Worm (Caenorhabditis elegans): ENCODE measurements around the gene abce-1.

abce-1 gene

ce11 chrIII:13204682-13205081 lies 51.1 kb downstream of the abce-1 start, which contains the start of gene Y39E4B.11:
TSS of gene Y39E4B.11 (plus strand) at chrIII:13204982.
- TF ChIP-seq efl-1 (optimal IDR thresholded peaks at IDR 0.05) (no peak), efl-1 (GFP tag; optimal IDR thresholded peaks at IDR 0.05 in 1 of 2) (peak in 1 of 2 experiments; percentile 31), nhr-85 (tag) (no peak)

DNA sequence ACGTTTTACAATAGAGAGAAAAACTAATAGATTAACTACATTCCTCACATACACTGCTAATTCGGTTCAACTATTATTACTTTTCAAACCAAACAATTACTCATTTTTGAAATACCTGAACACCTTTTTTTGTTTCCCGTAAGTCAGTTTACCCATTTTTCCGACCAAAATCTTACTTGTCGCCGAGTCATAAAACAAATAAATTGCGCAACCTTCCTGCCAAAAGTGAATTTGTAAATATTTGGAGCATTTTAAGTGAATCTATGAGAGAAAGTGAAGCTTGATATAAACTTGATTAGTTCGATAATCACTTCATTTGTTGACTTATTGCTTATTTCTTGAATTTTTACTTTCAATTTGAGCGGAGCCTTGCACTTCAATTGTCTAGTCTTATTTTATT lies 55.4 kb downstream of the abce-1 start:
- TF ChIP-seq unc-98 (GFP tag; IDR thresholded peaks at IDR 0.05) (no peak), tlp-1 (tag; optimal IDR thresholded peaks at IDR 0.05) (no peak), rnt-1 (tag; optimal IDR thresholded peaks at IDR 0.05) (no peak), hpl-2 (GFP tag; optimal IDR thresholded peaks at IDR 0.05) (no peak), nhr-71 (tag; optimal IDR thresholded peaks at IDR 0.05) (no peak), alr-1 (tag; optimal IDR thresholded peaks at IDR 0.05; ENCODE audit: borderline replicate concordance) (no peak), mef-2 (tag; optimal IDR thresholded peaks at IDR 0.05) (no peak), ceh-82 (tag; optimal IDR thresholded peaks at IDR 0.05) (no peak), jun-1 (tag; optimal IDR thresholded peaks at IDR 0.05) (no peak), swsn-7 (tag; optimal IDR thresholded peaks at IDR 0.05) (no peak), fkh-4 (tag; optimal IDR thresholded peaks at IDR 0.05; ENCODE audit: borderline replicate concordance) (no peak), grh-1 (GFP tag; IDR thresholded peaks at IDR 0.05) (no peak), C34B4.2 (tag; optimal IDR thresholded peaks at IDR 0.05) (no peak), nhr-28 (tag; optimal IDR thresholded peaks at IDR 0.05) (no peak), fkh-10 (GFP tag; optimal IDR thresholded peaks at IDR 0.05) (no peak), lin-39 (tag; optimal IDR thresholded peaks at IDR 0.05) (no peak), zip-4 (GFP tag; optimal IDR thresholded peaks at IDR 0.05) (no peak), pqm-1 (tag; optimal IDR thresholded peaks at IDR 0.05) (no peak), aly-2 (tag; optimal IDR thresholded peaks at IDR 0.05) (no peak), skn-1 (tag; optimal IDR thresholded peaks at IDR 0.05) (no peak)

Data from whole organism, L1 larva.